Fruit fly (Drosophila melanogaster): Measurements from ENCODE around the gene unc80.

The unc80 gene

DNA sequence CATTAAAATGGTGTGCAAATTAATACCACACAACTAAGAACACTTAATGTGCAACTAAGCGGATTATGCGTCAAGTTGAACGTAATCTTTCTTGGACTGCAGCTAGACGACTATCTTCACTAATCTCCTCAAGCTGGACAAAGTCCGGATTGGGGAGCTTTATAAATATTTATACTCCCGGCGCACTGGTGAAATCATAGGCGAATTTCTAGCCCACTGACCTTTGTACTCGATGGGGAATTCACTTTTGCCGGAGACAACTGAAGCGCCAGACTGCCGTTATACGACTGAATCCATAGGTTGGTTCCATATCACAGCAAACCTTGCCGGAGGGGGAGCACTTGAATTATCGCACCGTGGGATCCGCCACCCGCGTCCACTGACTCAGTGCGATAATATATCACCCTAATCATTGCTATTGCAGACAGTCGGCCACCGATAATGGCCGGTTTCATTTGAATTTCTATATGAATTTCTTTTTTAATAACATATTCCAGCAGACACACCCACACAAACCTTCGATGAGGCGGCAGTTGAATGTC is 43.9 kb downstream of the unc80 start:
- no peak for TF ChIP-seq Atf3 (GFP tag; optimal IDR thresholded peaks at IDR 0.05)
- no peak for TF ChIP-seq HLH3B (GFP tag; IDR thresholded peaks at IDR 0.05)
- no peak for TF ChIP-seq CG17802 (tag; optimal IDR thresholded peaks at IDR 0.05)
- peak; percentile 68 for TF ChIP-seq Med (GFP tag)
- no peak for TF ChIP-seq C15 (GFP tag; IDR thresholded peaks at IDR 0.05)
- TF ChIP-seq aop (GFP tag; IDR thresholded peaks at IDR 0.05) = no peak
- TF ChIP-seq bsh (GFP tag; optimal IDR thresholded peaks at IDR 0.05) = peak in 1 of 2 experiments; percentile 49
- no peak for TF ChIP-seq ac (GFP tag; optimal IDR thresholded peaks at IDR 0.05)
- peak; percentile 89 for TF ChIP-seq sug (tag; optimal IDR thresholded peaks at IDR 0.05)
- TF ChIP-seq chinmo (GFP tag; IDR thresholded peaks at IDR 0.05; ENCODE audit: partially characterized antibody) = 0 out of 4 replicates have a peak, but pooled peaks have one; percentile 60
- no peak for TF ChIP-seq CG12071 (GFP tag; optimal IDR thresholded peaks at IDR 0.05)
- TF ChIP-seq CG34224 (GFP tag; IDR thresholded peaks at IDR 0.05; ENCODE audit: partially characterized antibody) = no peak
- TF ChIP-seq CG10267 (tag; optimal IDR thresholded peaks at IDR 0.05) = no peak
- TF ChIP-seq cad (GFP tag; optimal IDR thresholded peaks at IDR 0.05) = peak; percentile 10
- no peak for TF ChIP-seq CG12659 (GFP tag; optimal IDR thresholded peaks at IDR 0.05)
- peak; percentile 71 for TF ChIP-seq grn (GFP tag; optimal IDR thresholded peaks at IDR 0.05)
- TF ChIP-seq CG2129 (GFP tag; IDR thresholded peaks at IDR 0.05; ENCODE audit: partially characterized antibody) = no peak
- TF ChIP-seq nom (GFP tag; optimal IDR thresholded peaks at IDR 0.05) = peak; percentile 74

DNA sequence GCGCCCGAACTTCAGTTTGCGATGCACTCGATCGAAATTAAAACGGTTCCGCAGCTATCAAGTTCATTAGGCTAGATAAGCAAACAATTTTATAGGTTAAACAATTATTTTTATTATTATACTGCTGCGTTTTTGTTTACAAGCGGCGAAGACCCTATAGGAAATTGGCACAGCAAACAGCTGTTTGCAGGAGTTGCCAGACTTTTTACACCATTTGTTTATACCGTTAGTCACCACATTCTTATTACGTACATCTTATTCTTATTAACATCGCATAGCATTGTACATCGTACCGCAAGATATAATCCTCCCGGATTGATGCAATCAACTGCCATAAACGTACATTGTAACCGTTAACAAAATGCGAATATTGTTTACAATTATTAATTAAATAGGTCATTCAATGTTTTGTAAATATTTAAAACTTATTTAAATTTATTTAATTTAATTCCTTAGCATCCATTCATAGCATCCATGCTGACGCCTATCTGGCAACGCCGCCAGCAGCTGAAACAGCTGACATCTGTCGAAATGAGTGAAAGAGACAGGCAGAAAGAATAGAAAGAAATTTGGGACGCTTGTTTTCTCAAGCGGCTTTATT is 44.4 kb downstream of the unc80 start, which contains the start of the genes CROT and CG12877:
TSS of gene CROT (minus strand) at position 171 of the 601 bp plus-strand sequence.
TSS of gene CG12877 (plus strand) at position 520 of the 601 bp plus-strand sequence.
- TF ChIP-seq tgo (GFP tag; IDR thresholded peaks at IDR 0.05) = peak; percentile 69
- peak; percentile 32 for TF ChIP-seq CG1647 (GFP tag; optimal IDR thresholded peaks at IDR 0.05)
- TF ChIP-seq Lhr (GFP tag; optimal IDR thresholded peaks at IDR 0.05) = peak; percentile 65
- TF ChIP-seq CG11093 (GFP tag; IDR thresholded peaks at IDR 0.05) = peak; percentile 30; the same call in 2 of the 3 replicates
- peak; percentile 73 for TF ChIP-seq CG16815 (GFP tag; optimal IDR thresholded peaks at IDR 0.05)
- peak; percentile 74 for TF ChIP-seq trh (GFP tag; optimal IDR thresholded peaks at IDR 0.05)
- no peak for TF ChIP-seq fd102C (GFP tag; optimal IDR thresholded peaks at IDR 0.05)
- TF ChIP-seq dmrt99B (tag; optimal IDR thresholded peaks at IDR 0.05) = peak; percentile 78
- TF ChIP-seq Nf-YB (GFP tag; optimal IDR thresholded peaks at IDR 0.05) = peak; percentile 53
- TF ChIP-seq dmrt11E (tag; optimal IDR thresholded peaks at IDR 0.05) = peak; percentile 81
- TF ChIP-seq bigmax (GFP tag; optimal IDR thresholded peaks at IDR 0.05) = peak; percentile 92
- TF ChIP-seq E2f1 (GFP tag; IDR thresholded peaks at IDR 0.05) = peak; percentile 47; the same call in 1 of the 2 replicates
- TF ChIP-seq Elba2 (GFP tag; optimal IDR thresholded peaks at IDR 0.05) = peak; percentile 100
- TF ChIP-seq BtbVII (GFP tag; optimal IDR thresholded peaks at IDR 0.05) = peak; percentile 48
- no peak for TF ChIP-seq pita (GFP tag; optimal IDR thresholded peaks at IDR 0.05)
- TF ChIP-seq CG15514 (GFP tag; optimal IDR thresholded peaks at IDR 0.05) = peak; percentile 54
- peak; percentile 74 for TF ChIP-seq Usf (GFP tag; optimal IDR thresholded peaks at IDR 0.05)
- peak; percentile 63 for TF ChIP-seq HmgZ (tag; optimal IDR thresholded peaks at IDR 0.05)
- TF ChIP-seq zfh2 (GFP tag; optimal IDR thresholded peaks at IDR 0.05) = peak; percentile 72
- peak; percentile 74 for TF ChIP-seq CG2120 (GFP tag; optimal IDR thresholded peaks at IDR 0.05)
- peak; percentile 62 for TF ChIP-seq CG7372 (GFP tag; IDR thresholded peaks at IDR 0.05)
- peak; percentile 58 for TF ChIP-seq caup (GFP tag; optimal IDR thresholded peaks at IDR 0.05; ENCODE audit: severe bottlenecking)
- no peak for TF ChIP-seq sqz (GFP tag; optimal IDR thresholded peaks at IDR 0.05)
- TF ChIP-seq CG43689 (GFP tag; IDR thresholded peaks at IDR 0.05) = no peak
- no peak for TF ChIP-seq Drgx (GFP tag; IDR thresholded peaks at IDR 0.05)
- TF ChIP-seq usp (GFP tag; optimal IDR thresholded peaks at IDR 0.05) = no peak
- peak; percentile 89 for TF ChIP-seq kay (GFP tag; optimal IDR thresholded peaks at IDR 0.05)
- peak; percentile 81 for TF ChIP-seq Dbx (GFP tag; IDR thresholded peaks at IDR 0.05)
- TF ChIP-seq Pdp1 (GFP tag; optimal IDR thresholded peaks at IDR 0.05) = peak in 1 of 2 experiments; percentile 55
- peak; percentile 83 for TF ChIP-seq Max (GFP tag; optimal IDR thresholded peaks at IDR 0.05)
- TF ChIP-seq Ptx1 (GFP tag; IDR thresholded peaks at IDR 0.05) = peak; percentile 88

Data from whole organism, embryonic.